Fruit fly (Drosophila melanogaster) whole organism, embryonic: ENCODE results near the gene CG4709.

Source experiments
- Awh ChIP-seq: fragments of 200-800 bp; sonication (Bioruptor generic); IDR thresholded peaks from 2 replicates; pipeline ENCODE4, ENCODE4 v1.3.6; 2022; ENCODE audit warnings: missing biosample characterization, missing genetic modification characterization
- BEAF-32 ChIP-seq: fragments of 200-800 bp; sonication (Bioruptor generic); optimal IDR thresholded peaks from 3 replicates; lab custom pipeline; 2017; ENCODE audit warnings: missing biosample characterization, missing genetic modification characterization, mild to moderate bottlenecking, moderate library complexity, missing genetic modification reagents
- CG10543 ChIP-seq: fragments of 200-800 bp; sonication (Bioruptor generic); optimal IDR thresholded peaks from 3 replicates; lab custom pipeline; 2017; ENCODE audit warnings: missing biosample characterization, mild to moderate bottlenecking, missing genetic modification characterization, moderate library complexity
- CG12299 ChIP-seq: fragments of 200-800 bp; sonication (Bioruptor generic); optimal IDR thresholded peaks from 2 replicates; lab custom pipeline; 2018; ENCODE audit warnings: missing biosample characterization, mild to moderate bottlenecking, missing genetic modification characterization
- CG13894 ChIP-seq: fragments of 200-800 bp; sonication (Bioruptor generic); optimal IDR thresholded peaks from 3 replicates; lab custom pipeline; 2018; ENCODE audit warnings: missing biosample characterization, mild to moderate bottlenecking, missing genetic modification characterization, moderate library complexity
- CG14050 ChIP-seq: fragments of 200-800 bp; sonication (Bioruptor generic); IDR thresholded peaks from 3 replicates; pipeline ENCODE4 v1.3.6; 2022; ENCODE audit warnings: missing biosample characterization, missing genetic modification characterization
- CG14965 ChIP-seq: fragments of 200-800 bp; sonication (Bioruptor generic); optimal IDR thresholded peaks from 2 replicates; lab custom pipeline; 2016; ENCODE audit warnings: missing biosample characterization, missing genetic modification characterization, borderline replicate concordance
- CG15479 ChIP-seq: fragments of 200-800 bp; sonication (Bioruptor generic); optimal IDR thresholded peaks from 3 replicates; lab custom pipeline; 2019; ENCODE audit warnings: missing biosample characterization, mild to moderate bottlenecking, missing genetic modification characterization, moderate library complexity
- CG18011 ChIP-seq: fragments of 200-800 bp; sonication (Bioruptor generic); optimal IDR thresholded peaks from 2 replicates; lab custom pipeline; 2017; ENCODE audit warnings: missing biosample characterization, missing genetic modification characterization, mild to moderate bottlenecking, moderate library complexity, missing genotype
- CG2116 ChIP-seq: fragments of 200-800 bp; sonication (Bioruptor generic); optimal IDR thresholded peaks from 3 replicates; lab custom pipeline; 2018; ENCODE audit warnings: missing biosample characterization, mild to moderate bottlenecking, missing genetic modification characterization
- CG30431 ChIP-seq: fragments of 200-800 bp; sonication (Bioruptor generic); optimal IDR thresholded peaks from 2 replicates; lab custom pipeline; 2017; ENCODE audit warnings: missing biosample characterization, missing genetic modification characterization
- CG31365 ChIP-seq: fragments of 200-800 bp; sonication (Bioruptor generic); optimal IDR thresholded peaks from 2 replicates; lab custom pipeline; 2018; ENCODE audit warnings: missing biosample characterization, mild to moderate bottlenecking, missing genetic modification characterization
- CG32772 ChIP-seq: fragments of 200-800 bp; sonication (Bioruptor generic); IDR thresholded peaks from 2 replicates; pipeline ENCODE4 v1.3.6; 2022; ENCODE audit warnings: missing biosample characterization, missing genetic modification characterization
- CG3726 ChIP-seq: fragments of 200-800 bp; sonication (Bioruptor generic); IDR thresholded peaks from 3 replicates; pipeline ENCODE4, ENCODE4 v1.3.6; 2022; ENCODE audit warnings: missing biosample characterization, missing genetic modification characterization
- CG43689 ChIP-seq: fragments of 200-800 bp; sonication (Bioruptor generic); IDR thresholded peaks from 2 replicates; pipeline ENCODE4 v1.3.6; 2022; ENCODE audit warnings: missing biosample characterization, missing genetic modification characterization
- CG5953 ChIP-seq: fragments of 200-800 bp; sonication (Bioruptor generic); IDR thresholded peaks from 2 replicates; pipeline ENCODE4 v1.3.6; 2022; ENCODE audit warnings: missing biosample characterization, missing genetic modification characterization
- CG7556 ChIP-seq: fragments of 200-800 bp; sonication (Bioruptor generic); optimal IDR thresholded peaks from 2 replicates; lab custom pipeline; 2017; ENCODE audit warnings: missing biosample characterization, mild to moderate bottlenecking, missing genetic modification characterization
- Dip2 ChIP-seq: fragments of 200-800 bp; sonication (Bioruptor generic); IDR thresholded peaks from 2 replicates; pipeline ENCODE4 v1.3.6; 2022; ENCODE audit warnings: missing biosample characterization, missing genetic modification characterization
- Kr ChIP-seq: fragments of 200-800 bp; sonication (Bioruptor generic); optimal IDR thresholded peaks from 2 replicates; lab custom pipeline; 2017; ENCODE audit warnings: missing biosample characterization, mild to moderate bottlenecking, missing genetic modification characterization
- NC2α ChIP-seq: fragments of 200-800 bp; sonication (Bioruptor generic); optimal IDR thresholded peaks from 2 replicates; lab custom pipeline; 2016; ENCODE audit warnings: missing biosample characterization, missing genetic modification characterization
- Neu2 ChIP-seq: fragments of 200-800 bp; sonication (Bioruptor generic); optimal IDR thresholded peaks from 3 replicates; lab custom pipeline; 2016; ENCODE audit warnings: missing biosample characterization, missing genetic modification characterization, borderline replicate concordance
- Six4 ChIP-seq: fragments of 200-800 bp; sonication (Bioruptor generic); optimal IDR thresholded peaks from 2 replicates; lab custom pipeline; 2016; ENCODE audit warnings: missing biosample characterization, missing genetic modification characterization
- Sry-β ChIP-seq: fragments of 200-800 bp; sonication (Bioruptor generic); optimal IDR thresholded peaks from 2 replicates; lab custom pipeline; 2018; ENCODE audit warnings: missing biosample characterization, mild to moderate bottlenecking, missing genetic modification characterization, moderate library complexity
- Trl ChIP-seq, 3 experiments: fragments of >200 bp in 2 of 3; fragments of 200-800 bp in 1 of 3; sonication (Bioruptor generic) in 1 of 3; optimal IDR thresholded peaks; 2 replicates in 1 of 3; 3 replicates in 2 of 3; lab custom pipeline; 2016 to 2017; ENCODE audit warnings: missing biosample characterization in 1 of 3, missing genetic modification characterization in 1 of 3
- Vsx1 ChIP-seq: fragments of 200-800 bp; sonication (Bioruptor generic); optimal IDR thresholded peaks from 2 replicates; lab custom pipeline; 2017; ENCODE audit warnings: missing biosample characterization, mild to moderate bottlenecking, missing genetic modification characterization, missing genetic modification reagents
- amos ChIP-seq: fragments of 200-800 bp; sonication (Bioruptor generic); IDR thresholded peaks from 2 replicates; pipeline ENCODE4 v1.3.6; 2022; ENCODE audit warnings: missing biosample characterization, missing genetic modification characterization; ENCODE audit not compliant: partially characterized antibody
- btn ChIP-seq: fragments of 200-800 bp; sonication (Bioruptor generic); optimal IDR thresholded peaks from 2 replicates; lab custom pipeline; 2016; ENCODE audit warnings: missing biosample characterization, missing genetic modification characterization
- cas ChIP-seq: fragments of 200-800 bp; sonication (Bioruptor generic); IDR thresholded peaks from 2 replicates; pipeline ENCODE4 v1.3.6; 2022; ENCODE audit warnings: missing biosample characterization, missing genetic modification characterization
- chm ChIP-seq: fragments of 200-800 bp; sonication (Bioruptor generic); IDR thresholded peaks from 2 replicates; pipeline ENCODE4 v1.3.6; 2022; ENCODE audit warnings: missing biosample characterization, missing genetic modification characterization
- chn ChIP-seq: fragments of 200-800 bp; sonication (Bioruptor generic); optimal IDR thresholded peaks from 2 replicates; lab custom pipeline; 2016; ENCODE audit warnings: missing biosample characterization, missing genetic modification characterization
- croc ChIP-seq: fragments of 200-800 bp; sonication (Bioruptor generic); conservative IDR thresholded peaks from 3 replicates; pipeline ENCODE4 v1.3.6; 2022; ENCODE audit warnings: missing biosample characterization, missing genetic modification characterization
- dimm ChIP-seq: fragments of 200-800 bp; sonication (Bioruptor generic); IDR thresholded peaks from 2 replicates; pipeline ENCODE4 v1.3.6; 2022; ENCODE audit warnings: missing biosample characterization, missing genetic modification characterization
- emc ChIP-seq: fragments of 200-800 bp; sonication (Bioruptor generic); optimal IDR thresholded peaks from 2 replicates; lab custom pipeline; 2016; ENCODE audit warnings: missing biosample characterization, missing genetic modification characterization
- fd3F ChIP-seq: fragments of 200-800 bp; sonication (Bioruptor generic); optimal IDR thresholded peaks from 2 replicates; lab custom pipeline; 2018; ENCODE audit warnings: missing biosample characterization, mild to moderate bottlenecking, missing genetic modification characterization, moderate library complexity
- gfzf ChIP-seq: fragments of 200-800 bp; sonication (Bioruptor generic); optimal IDR thresholded peaks from 2 replicates; lab custom pipeline; 2016; ENCODE audit warnings: missing biosample characterization, mild to moderate bottlenecking, missing genetic modification characterization, moderate library complexity
- gt ChIP-seq: fragments of 200-800 bp; sonication (Bioruptor generic); IDR thresholded peaks from 2 replicates; pipeline ENCODE4 v1.3.6; 2022; ENCODE audit warnings: missing biosample characterization, missing genetic modification characterization
- klu ChIP-seq: fragments of 200-800 bp; sonication (Bioruptor generic); IDR thresholded peaks from 2 replicates; pipeline ENCODE4 v1.3.6; 2022; ENCODE audit warnings: missing biosample characterization, missing genetic modification characterization
- lola ChIP-seq, 3 experiments: fragments of >200 bp in 2 of 3; fragments of 200-800 bp in 1 of 3; sonication (Bioruptor generic) in 1 of 3; optimal IDR thresholded peaks; 2 replicates each; lab custom pipeline; 2017 to 2019; ENCODE audit warnings: missing biosample characterization in 3 of 3, missing genetic modification characterization in 3 of 3, mild to moderate bottlenecking in 1 of 3, moderate library complexity in 1 of 3
- nerfin-2 ChIP-seq: fragments of 200-800 bp; sonication (Bioruptor generic); IDR thresholded peaks from 2 replicates; pipeline ENCODE4 v1.3.6; 2022; ENCODE audit warnings: missing biosample characterization, missing genetic modification characterization; ENCODE audit not compliant: partially characterized antibody
- onecut ChIP-seq: fragments of 200-800 bp; sonication (Bioruptor generic); IDR thresholded peaks from 2 replicates; pipeline ENCODE4 v1.3.6; 2022; ENCODE audit warnings: missing biosample characterization, missing genetic modification characterization
- peb ChIP-seq: fragments of 200-800 bp; sonication (Bioruptor generic); IDR thresholded peaks from 2 replicates; pipeline ENCODE4 v1.3.6; 2022; ENCODE audit warnings: missing biosample characterization, missing genetic modification characterization
- pita ChIP-seq: fragments of 200-800 bp; sonication (Bioruptor generic); optimal IDR thresholded peaks from 2 replicates; lab custom pipeline; 2017; ENCODE audit warnings: missing biosample characterization, mild to moderate bottlenecking, missing genetic modification characterization
- sc ChIP-seq, 3 experiments: fragments of >200 bp in 2 of 3; fragments of 200-800 bp in 1 of 3; sonication (Bioruptor generic) in 1 of 3; optimal IDR thresholded peaks; 2 replicates in 2 of 3; 3 replicates in 1 of 3; lab custom pipeline; 2017; ENCODE audit warnings: mild to moderate bottlenecking in 1 of 3, missing biosample characterization in 1 of 3, missing genetic modification characterization in 1 of 3, missing genetic modification reagents in 1 of 3
- scrt ChIP-seq: fragments of 200-800 bp; sonication (Bioruptor generic); optimal IDR thresholded peaks from 2 replicates; lab custom pipeline; 2018; ENCODE audit warnings: missing biosample characterization, mild to moderate bottlenecking, missing genetic modification characterization, moderate library complexity
- sug ChIP-seq: fragments of 200-800 bp; optimal IDR thresholded peaks from 2 replicates; lab custom pipeline; 2019; ENCODE audit warnings: missing biosample characterization, mild to moderate bottlenecking, missing genetic modification characterization, moderate library complexity
- tll ChIP-seq, 2 experiments: fragments of 200-800 bp in 1 of 2; fragments of >200 bp in 1 of 2; sonication (Bioruptor generic) in 1 of 2; optimal IDR thresholded peaks; 2 replicates each; lab custom pipeline; 2017 to 2019; ENCODE audit warnings: missing biosample characterization in 2 of 2, missing genetic modification characterization in 2 of 2, mild to moderate bottlenecking in 1 of 2, moderate library complexity in 1 of 2

Gene CG4709

DNA sequence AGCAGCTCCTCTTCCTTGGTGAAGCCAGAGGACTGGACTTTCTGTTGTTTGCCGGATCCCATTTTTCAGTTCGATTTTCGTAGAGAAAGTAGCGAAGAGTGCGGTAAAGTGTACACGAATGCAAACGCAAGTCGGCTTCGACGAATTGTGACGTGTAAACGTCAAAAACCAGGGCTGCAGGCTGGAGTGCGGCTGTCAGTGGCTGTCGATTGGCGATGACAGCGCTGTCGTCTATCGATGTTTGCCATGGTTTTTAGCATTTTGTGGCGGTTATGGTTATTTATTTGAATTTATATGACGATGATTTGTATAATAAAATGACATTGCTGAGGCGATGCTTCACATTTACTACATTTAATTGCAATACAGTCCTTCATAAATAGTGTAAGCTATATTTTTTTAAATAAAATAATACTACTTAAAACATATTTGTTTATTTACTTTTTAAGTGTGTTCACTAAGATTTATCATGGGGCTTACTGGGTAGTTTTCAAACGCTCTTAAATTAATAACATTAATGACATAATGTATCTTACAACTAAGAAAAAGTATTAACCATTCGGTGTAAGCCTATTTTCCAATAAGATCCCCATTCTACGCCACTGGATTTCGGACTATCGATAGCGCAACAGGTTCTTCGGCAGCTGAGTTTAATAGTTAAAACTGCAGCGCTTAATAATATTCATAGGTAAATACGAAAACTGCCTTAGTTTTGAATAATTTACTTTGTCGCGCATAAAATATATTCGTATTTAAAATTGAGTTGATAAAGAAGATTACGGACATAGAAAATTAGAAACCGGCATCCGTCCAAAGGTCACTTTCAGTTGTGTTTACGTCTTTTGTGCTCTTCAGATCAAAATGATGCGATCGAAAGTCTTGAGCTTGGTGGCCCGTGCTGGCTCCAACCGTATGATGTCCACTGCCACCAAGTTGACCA is 35.8 kb upstream of the CG4709 start, which contains the start of the genes CG5885 and CG4598 (continued):
- TF ChIP-seq sug (tag; lab: Kevin White, UChicago), result peak; percentile 70
- TF ChIP-seq btn (GFP tag; lab: Kevin White, UChicago), result no peak
- no peak for TF ChIP-seq Kr (GFP tag; lab: Kevin White, UChicago)
- TF ChIP-seq amos (GFP tag; lab: Robert Waterston, UW), result peak; percentile 85
- TF ChIP-seq onecut (GFP tag; lab: Robert Waterston, UW), result peak; percentile 55; the same call in 1 of the 2 replicates
- TF ChIP-seq Dip2, result no peak
- TF ChIP-seq emc (GFP tag; lab: Kevin White, UChicago), result no peak
- no peak for TF ChIP-seq CG14965 (GFP tag; lab: Kevin White, UChicago)
- peak; percentile 69; the same call in 1 of the 2 replicates for TF ChIP-seq nerfin-2 (GFP tag; lab: Robert Waterston, UW)
- TF ChIP-seq CG32772 (GFP tag; lab: Robert Waterston, UW), result peak; percentile 28; the same call in 1 of the 2 replicates
- peak; percentile 50 for TF ChIP-seq gfzf
- TF ChIP-seq lola (GFP tag; optimal IDR thresholded peaks at IDR 0.05; lab: Kevin White, UChicago), result peak in 1 of 3 experiments; percentile 71
- TF ChIP-seq fd3F (GFP tag; lab: Kevin White, UChicago), result peak; percentile 66
- TF ChIP-seq Neu2, result no peak
- no peak; the same call in 1 of the 2 replicates for TF ChIP-seq klu
- 0 out of 3 replicates have a peak, but pooled peaks have one; percentile 45 for TF ChIP-seq CG3726 (GFP tag; lab: Robert Waterston, UW)
- TF ChIP-seq CG30431 (GFP tag; lab: Kevin White, UChicago), result peak; percentile 15
- TF ChIP-seq Sry-β (GFP tag; lab: Kevin White, UChicago), result no peak
- no peak for TF ChIP-seq Trl (optimal IDR thresholded peaks at IDR 0.05; lab: Kevin White, UChicago)
- peak; percentile 21 for TF ChIP-seq Trl (GFP tag; optimal IDR thresholded peaks at IDR 0.05; lab: Kevin White, UChicago)
- TF ChIP-seq CG2116 (GFP tag; lab: Kevin White, UChicago), result peak; percentile 90
- TF ChIP-seq CG5953, result no peak
- peak; percentile 78 for TF ChIP-seq Awh (GFP tag; lab: Robert Waterston, UW)
- no peak for TF ChIP-seq CG15479 (GFP tag; lab: Kevin White, UChicago)
- no peak; the same call in 1 of the 3 replicates for TF ChIP-seq CG14050
- TF ChIP-seq dimm (GFP tag; lab: Robert Waterston, UW), result no peak
- TF ChIP-seq CG10543, result peak; percentile 73
- no peak for TF ChIP-seq sc (optimal IDR thresholded peaks at IDR 0.05; lab: Kevin White, UChicago)
- peak; percentile 28 for TF ChIP-seq sc (GFP tag; optimal IDR thresholded peaks at IDR 0.05; lab: Kevin White, UChicago)
- TF ChIP-seq croc (GFP tag; lab: Robert Waterston, UW), result 0 out of 3 replicates have a peak, but pooled peaks have one; percentile 25
- no peak for TF ChIP-seq Six4 (GFP tag; lab: Kevin White, UChicago)
- TF ChIP-seq chn (GFP tag; lab: Kevin White, UChicago), result peak; percentile 54
- TF ChIP-seq chm, result peak; percentile 61
- no peak for TF ChIP-seq NC2α (GFP tag; lab: Kevin White, UChicago)
- TF ChIP-seq cas (GFP tag; lab: Robert Waterston, UW), result no peak
- TF ChIP-seq CG13894 (tag; lab: Kevin White, UChicago), result peak; percentile 53
- 0 out of 2 replicates have a peak, but pooled peaks have one; percentile 10 for TF ChIP-seq CG43689 (GFP tag; lab: Robert Waterston, UW)
- no peak for TF ChIP-seq pita (GFP tag; lab: Kevin White, UChicago)
- TF ChIP-seq CG7556, result peak; percentile 71
- peak; percentile 2 for TF ChIP-seq CG12299 (tag; lab: Kevin White, UChicago)
- no peak for TF ChIP-seq peb (GFP tag; lab: Robert Waterston, UW)
- TF ChIP-seq CG31365, result no peak
- no peak for TF ChIP-seq Vsx1 (GFP tag; lab: Kevin White, UChicago)
- peak; percentile 78 for TF ChIP-seq scrt (GFP tag; lab: Kevin White, UChicago)
- TF ChIP-seq BEAF-32 (GFP tag; lab: Kevin White, UChicago), result peak; percentile 82
- no peak for TF ChIP-seq tll (GFP tag; optimal IDR thresholded peaks at IDR 0.05; lab: Kevin White, UChicago)
- peak; percentile 11 for TF ChIP-seq CG18011 (GFP tag; lab: Kevin White, UChicago)
- no peak for TF ChIP-seq gt
